Worm (Caenorhabditis elegans): ENCODE measurements around the gene C29F3.3.

The C29F3.3 gene

ce11 chrV:15313529-15313928, 33.7 kb downstream of the C29F3.3 start:
- TF ChIP-seq nfya-1 (tag; optimal IDR thresholded peaks at IDR 0.05; ENCODE audit: insufficient read depth): no peak

- no peak for TF ChIP-seq aly-2 (tag; optimal IDR thresholded peaks at IDR 0.05)
- no peak for TF ChIP-seq nhr-77 (tag; optimal IDR thresholded peaks at IDR 0.05)
- no peak for TF ChIP-seq fos-1 (tag; optimal IDR thresholded peaks at IDR 0.05)
- no peak for TF ChIP-seq ceh-16 (tag; optimal IDR thresholded peaks at IDR 0.05)
- no peak for TF ChIP-seq tbx-2 (tag; optimal IDR thresholded peaks at IDR 0.05)
- no peak for TF ChIP-seq mml-1 (tag; optimal IDR thresholded peaks at IDR 0.05)
- TF ChIP-seq zag-1 (tag; optimal IDR thresholded peaks at IDR 0.05): no peak
- no peak for TF ChIP-seq nhr-28 (tag; optimal IDR thresholded peaks at IDR 0.05)
- TF ChIP-seq nhr-237 (tag; optimal IDR thresholded peaks at IDR 0.05): no peak
- no peak for TF ChIP-seq jun-1 (tag; optimal IDR thresholded peaks at IDR 0.05)
- no peak for TF ChIP-seq ceh-9 (tag; optimal IDR thresholded peaks at IDR 0.05)
- TF ChIP-seq lin-39 (tag; optimal IDR thresholded peaks at IDR 0.05): no peak
These were observed 36.4 kb downstream of the C29F3.3 start, which contains the start of gene irld-62 for ce11 chrV:15310780-15311179. irld-62 (plus strand) TSS chrV:15311080.

- no peak for TF ChIP-seq elt-3 (tag; optimal IDR thresholded peaks at IDR 0.05)
- TF ChIP-seq elt-1 (tag; optimal IDR thresholded peaks at IDR 0.05): no peak
- TF ChIP-seq sea-2 (GFP tag; optimal IDR thresholded peaks at IDR 0.05): no peak
- no peak for TF ChIP-seq tbx-2 (tag; optimal IDR thresholded peaks at IDR 0.05)
- TF ChIP-seq pha-4 (tag; optimal IDR thresholded peaks at IDR 0.05): no peak
These were observed 38.2 kb downstream of the C29F3.3 start, which contains the start of gene srz-10 for ce11 chrV:15309011-15309410. srz-10 (minus strand) TSS chrV:15309098.

- TF ChIP-seq ztf-4 (tag; optimal IDR thresholded peaks at IDR 0.05): no peak
- no peak for TF ChIP-seq mdl-1 (tag; optimal IDR thresholded peaks at IDR 0.05)
- TF ChIP-seq egl-5 (tag; optimal IDR thresholded peaks at IDR 0.05): no peak
- no peak for TF ChIP-seq jun-1 (tag; optimal IDR thresholded peaks at IDR 0.05)
- no peak for TF ChIP-seq ZK546.5 (tag; optimal IDR thresholded peaks at IDR 0.05)
- TF ChIP-seq nhr-67 (tag; optimal IDR thresholded peaks at IDR 0.05): no peak
- TF ChIP-seq ztf-11 (tag; optimal IDR thresholded peaks at IDR 0.05): no peak
- TF ChIP-seq mml-1 (tag; optimal IDR thresholded peaks at IDR 0.05): no peak
- TF ChIP-seq sea-2 (GFP tag; optimal IDR thresholded peaks at IDR 0.05): no peak
- no peak for TF ChIP-seq daf-12 (tag; optimal IDR thresholded peaks at IDR 0.05)
- no peak for TF ChIP-seq elt-1 (tag; optimal IDR thresholded peaks at IDR 0.05)
- no peak for TF ChIP-seq unc-62 (GFP tag; optimal IDR thresholded peaks at IDR 0.05)
- TF ChIP-seq fkh-10 (GFP tag; optimal IDR thresholded peaks at IDR 0.05): no peak
- TF ChIP-seq pha-4 (tag; optimal IDR thresholded peaks at IDR 0.05): no peak
- TF ChIP-seq lsy-12 (tag; optimal IDR thresholded peaks at IDR 0.05): no peak
- no peak for TF ChIP-seq nhr-28 (tag; optimal IDR thresholded peaks at IDR 0.05)
- TF ChIP-seq ceh-82 (tag; optimal IDR thresholded peaks at IDR 0.05): no peak
- no peak for TF ChIP-seq nhr-77 (tag; optimal IDR thresholded peaks at IDR 0.05)
These were observed 40.4 kb downstream of the C29F3.3 start, which contains the start of gene T26H8.4 for ce11 chrV:15306745-15307144. T26H8.4 (minus strand) TSS chrV:15306845.

ce11 chrV:15305502-15305901, 41.7 kb downstream of the C29F3.3 start, which contains the start of gene T26H8.5:
T26H8.5 (minus strand) TSS chrV:15305602.
- TF ChIP-seq ceh-16 (tag; optimal IDR thresholded peaks at IDR 0.05) (no peak), mml-1 (tag; optimal IDR thresholded peaks at IDR 0.05) (no peak), nhr-76 (tag; optimal IDR thresholded peaks at IDR 0.05) (no peak), egl-27 (tag; optimal IDR thresholded peaks at IDR 0.05) (no peak), lin-39 (tag; optimal IDR thresholded peaks at IDR 0.05) (no peak), lin-15B (tag; optimal IDR thresholded peaks at IDR 0.05) (no peak), nhr-12 (tag; optimal IDR thresholded peaks at IDR 0.05) (no peak), tbx-2 (tag; optimal IDR thresholded peaks at IDR 0.05) (no peak), elt-1 (tag; optimal IDR thresholded peaks at IDR 0.05) (no peak), fkh-2 (tag; optimal IDR thresholded peaks at IDR 0.05) (no peak), nhr-77 (tag; optimal IDR thresholded peaks at IDR 0.05) (no peak), mdl-1 (tag; optimal IDR thresholded peaks at IDR 0.05) (no peak), ztf-11 (tag; optimal IDR thresholded peaks at IDR 0.05) (no peak), pqm-1 (tag; optimal IDR thresholded peaks at IDR 0.05) (no peak), nhr-67 (tag; optimal IDR thresholded peaks at IDR 0.05) (no peak), snpc-4 (tag; optimal IDR thresholded peaks at IDR 0.05) (no peak), nhr-43 (tag; optimal IDR thresholded peaks at IDR 0.05; ENCODE audit: poor library complexity, severe bottlenecking) (no peak), ztf-4 (tag; optimal IDR thresholded peaks at IDR 0.05) (no peak), fkh-10 (GFP tag; optimal IDR thresholded peaks at IDR 0.05) (no peak)

Measured in whole organism, L3 larva.